Worm (Caenorhabditis elegans) whole organism, L1 larva: ENCODE measurements around the gene F20D1.22.

Experiments
- ama-1 ChIP-seq: fragments of 150-350 bp; optimal IDR thresholded peaks from 2 replicates; lab custom pipeline; 2014
- ceh-8 ChIP-seq: fragments of 200-800 bp; sonication (Bioruptor generic); optimal IDR thresholded peaks from 2 replicates; lab custom pipeline; 2018; ENCODE audit warnings: mild to moderate bottlenecking, missing genetic modification characterization, moderate library complexity, missing compliant biosample characterization
- isw-1 ChIP-seq: fragments of 200-800 bp; sonication (Bioruptor generic); IDR thresholded peaks from 2 replicates; pipeline ENCODE4 v1.3.6; 2022; ENCODE audit warnings: missing genetic modification characterization, missing compliant biosample characterization
- lin-39 ChIP-seq: fragments of 150-350 bp; optimal IDR thresholded peaks from 2 replicates; lab custom pipeline; 2014; ENCODE audit warnings: missing biosample characterization, missing genetic modification reagents, missing genetic modification characterization
- nhr-12 ChIP-seq: sonication (generic microtip); optimal IDR thresholded peaks from 2 replicates; lab custom pipeline; 2017; ENCODE audit warnings: missing biosample characterization, missing genetic modification characterization
- nhr-71 ChIP-seq: sonication (generic microtip); optimal IDR thresholded peaks from 2 replicates; lab custom pipeline; 2016; ENCODE audit warnings: mild to moderate bottlenecking, missing genetic modification characterization, moderate library complexity, missing compliant biosample characterization

DNA sequence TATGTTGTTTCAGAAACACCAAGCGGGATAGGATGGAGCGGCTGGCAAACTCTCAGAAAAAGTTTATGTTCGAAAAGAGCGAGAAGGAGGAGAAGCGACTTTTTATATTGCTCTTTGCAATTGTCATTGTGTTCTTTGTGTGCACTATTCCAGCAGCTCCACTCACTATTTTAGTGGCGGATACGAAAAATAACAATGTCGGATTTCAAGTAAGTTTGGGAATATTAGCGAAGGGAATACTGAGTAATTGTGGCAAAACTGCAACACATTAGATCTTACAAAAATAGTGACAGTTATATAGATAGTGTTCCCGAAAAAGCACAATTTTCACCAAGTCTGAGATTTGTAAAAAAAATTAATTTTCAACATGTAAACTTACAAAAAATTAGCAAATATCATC is 43.9 kb upstream of the F20D1.22 start:
- TF ChIP-seq nhr-12 (tag; lab: Kevin White, UChicago): no peak
- no peak for TF ChIP-seq isw-1 (GFP tag; lab: Robert Waterston, UW)
- TF ChIP-seq nhr-71 (tag; lab: Kevin White, UChicago): no peak
- TF ChIP-seq ceh-8 (GFP tag; lab: Kevin White, UChicago): no peak
- no peak for TF ChIP-seq ama-1 (lab: Kevin White, UChicago)
- no peak for TF ChIP-seq lin-39 (tag; lab: Kevin White, UChicago)
